Worm (Caenorhabditis elegans) whole organism, L4 larva: ENCODE measurements around the gene Y32G9A.2.

Experiments used
- D1046.2 ChIP-seq: fragments of 200-800 bp; sonication (Bioruptor generic); IDR thresholded peaks from 2 replicates; pipeline ENCODE4 v1.3.6; 2022; ENCODE audit warnings: missing genetic modification characterization, missing compliant biosample characterization
- F26F4.8 ChIP-seq: fragments of 200-800 bp; sonication (Bioruptor generic); conservative IDR thresholded peaks from 2 replicates; pipeline ENCODE4 v1.3.6; 2022; ENCODE audit warnings: missing genetic modification characterization, missing compliant biosample characterization
- F44E2.7 ChIP-seq: fragments of 200-800 bp; sonication (Bioruptor generic); IDR thresholded peaks from 2 replicates; pipeline ENCODE4 v2.1.2; 2022; ENCODE audit warnings: missing genetic modification characterization, missing compliant biosample characterization
- T20F7.1 ChIP-seq: fragments of 200-800 bp; sonication (Bioruptor generic); optimal IDR thresholded peaks from 2 replicates; lab custom pipeline; 2018; ENCODE audit warnings: mild to moderate bottlenecking, missing genetic modification characterization, missing compliant biosample characterization
- T26A8.4 ChIP-seq: fragments of 200-800 bp; sonication (Bioruptor generic); IDR thresholded peaks from 2 replicates; pipeline ENCODE4 v1.3.6; 2022; ENCODE audit warnings: missing genetic modification characterization, missing compliant biosample characterization
- Y5F2A.4 ChIP-seq: fragments of 200-800 bp; sonication (Bioruptor generic); optimal IDR thresholded peaks from 2 replicates; lab custom pipeline; 2018; ENCODE audit warnings: mild to moderate bottlenecking, missing genetic modification characterization, missing compliant biosample characterization
- aha-1 ChIP-seq: fragments of 150-350 bp; peaks from one replicate; lab custom pipeline; 2014; ENCODE audit warnings: missing biosample characterization, missing genetic modification characterization
- ama-1 ChIP-seq: fragments of 150-350 bp; optimal IDR thresholded peaks from 2 replicates; lab custom pipeline; 2014; ENCODE audit warnings: inconsistent platforms, mixed read lengths
- arid-1 ChIP-seq: fragments of 200-800 bp; sonication (Bioruptor generic); conservative IDR thresholded peaks from 2 replicates; pipeline ENCODE4 v1.3.6; 2022; ENCODE audit warnings: missing genetic modification reagents, missing genetic modification characterization, missing compliant biosample characterization
- attf-4 ChIP-seq: sonication (generic microtip); optimal IDR thresholded peaks from 3 replicates; lab custom pipeline; 2017; ENCODE audit warnings: missing biosample characterization, missing genetic modification characterization
- cey-2 ChIP-seq: sonication (generic microtip); optimal IDR thresholded peaks from 3 replicates; lab custom pipeline; 2017; ENCODE audit warnings: missing genetic modification characterization, mild to moderate bottlenecking, missing compliant biosample characterization, antibody characterized with exemption, borderline replicate concordance; ENCODE audit not compliant: insufficient read depth
- daf-8 ChIP-seq: fragments of 200-800 bp; sonication (Bioruptor generic); IDR thresholded peaks from 2 replicates; pipeline ENCODE4 v1.3.6; 2022; ENCODE audit warnings: missing genetic modification characterization, missing compliant biosample characterization
- dmd-6 ChIP-seq: fragments of 200-800 bp; sonication (Bioruptor generic); IDR thresholded peaks from 2 replicates; pipeline ENCODE4 v1.3.6; 2022; ENCODE audit warnings: missing genetic modification reagents, missing genetic modification characterization, missing compliant biosample characterization
- dmd-9 ChIP-seq: fragments of 200-800 bp; sonication (Bioruptor generic); IDR thresholded peaks from 2 replicates; pipeline ENCODE4 v1.3.6; 2022; ENCODE audit warnings: missing genetic modification reagents, missing genetic modification characterization, missing compliant biosample characterization
- dve-1 ChIP-seq: sonication (generic microtip); optimal IDR thresholded peaks from 2 replicates; lab custom pipeline; 2017; ENCODE audit warnings: antibody characterized with exemption, mild to moderate bottlenecking, missing genetic modification characterization, missing compliant biosample characterization; ENCODE audit not compliant: insufficient read depth
- lir-3 ChIP-seq: sonication (generic microtip); optimal IDR thresholded peaks from 2 replicates; lab custom pipeline; 2016; ENCODE audit warnings: mild to moderate bottlenecking, missing genetic modification characterization, missing compliant biosample characterization
- lsy-2 ChIP-seq, 2 experiments: fragments of 150-350 bp in 1 of 2; sonication (generic microtip) in 1 of 2; optimal IDR thresholded peaks; 2 replicates each; lab custom pipeline; 2014 to 2017; ENCODE audit warnings: missing biosample characterization in 2 of 2, missing genetic modification characterization in 2 of 2
- madf-9 ChIP-seq: fragments of 200-800 bp; sonication (Bioruptor generic); conservative IDR thresholded peaks from 2 replicates; pipeline ENCODE4 v1.3.6; 2022; ENCODE audit warnings: missing genetic modification reagents, missing genetic modification characterization, missing compliant biosample characterization
- mxl-2 ChIP-seq: fragments of 200-800 bp; sonication (Bioruptor generic); conservative IDR thresholded peaks from 2 replicates; pipeline ENCODE4 v1.3.6; 2022; ENCODE audit warnings: missing genetic modification reagents, missing genetic modification characterization, missing compliant biosample characterization
- nhr-102 ChIP-seq: sonication (generic microtip); optimal IDR thresholded peaks from 2 replicates; lab custom pipeline; 2016; ENCODE audit warnings: mild to moderate bottlenecking, missing genetic modification characterization, moderate library complexity, missing compliant biosample characterization
- nhr-25 ChIP-seq: sonication (generic microtip); optimal IDR thresholded peaks from 2 replicates; lab custom pipeline; 2017; ENCODE audit warnings: missing genetic modification characterization, mild to moderate bottlenecking, missing compliant biosample characterization, antibody characterized with exemption, moderate library complexity, borderline replicate concordance; ENCODE audit not compliant: insufficient read depth
- nhr-28 ChIP-seq: fragments of 150-350 bp; optimal IDR thresholded peaks from 2 replicates; lab custom pipeline; 2014; ENCODE audit warnings: missing biosample characterization, missing genetic modification characterization
- nhr-76 ChIP-seq: fragments of 150-350 bp; optimal IDR thresholded peaks from 2 replicates; lab custom pipeline; 2014; ENCODE audit warnings: missing biosample characterization, missing genetic modification characterization
- pqm-1 ChIP-seq: sonication (generic microtip); optimal IDR thresholded peaks from 2 replicates; lab custom pipeline; 2017; ENCODE audit warnings: missing biosample characterization, missing genetic modification characterization
- rbr-2 ChIP-seq: sonication (generic microtip); optimal IDR thresholded peaks from 2 replicates; lab custom pipeline; 2016; ENCODE audit warnings: missing genotype, missing genetic modification characterization, missing compliant biosample characterization
- skn-1 ChIP-seq: fragments of 150-350 bp; optimal IDR thresholded peaks from 2 replicates; lab custom pipeline; 2014; ENCODE audit warnings: missing biosample characterization, missing genetic modification characterization
- snpc-1.2 ChIP-seq: fragments of 200-800 bp; sonication (Bioruptor generic); IDR thresholded peaks from 2 replicates; pipeline ENCODE4 v1.3.6; 2022; ENCODE audit warnings: missing genetic modification reagents, missing genetic modification characterization, missing compliant biosample characterization
- unc-62 ChIP-seq, 3 experiments: fragments of 150-350 bp in 1 of 3; sonication (generic microtip); optimal IDR thresholded peaks in 2 of 3; peaks in 1 of 3; 1 replicate in 1 of 3; 2 replicates in 2 of 3; lab custom pipeline; 2014 to 2017; ENCODE audit warnings: missing biosample characterization in 3 of 3, missing genetic modification characterization in 3 of 3, missing genetic modification reagents in 3 of 3, missing genotype in 1 of 3
- zip-11 ChIP-seq: fragments of 200-800 bp; sonication (Bioruptor generic); IDR thresholded peaks from 2 replicates; pipeline ENCODE4 v1.3.6; 2022; ENCODE audit warnings: missing genetic modification characterization, missing compliant biosample characterization
- ztf-11 ChIP-seq: fragments of 150-350 bp; optimal IDR thresholded peaks from 2 replicates; lab custom pipeline; 2014; ENCODE audit warnings: missing biosample characterization, missing genetic modification characterization

Gene Y32G9A.2

DNA sequence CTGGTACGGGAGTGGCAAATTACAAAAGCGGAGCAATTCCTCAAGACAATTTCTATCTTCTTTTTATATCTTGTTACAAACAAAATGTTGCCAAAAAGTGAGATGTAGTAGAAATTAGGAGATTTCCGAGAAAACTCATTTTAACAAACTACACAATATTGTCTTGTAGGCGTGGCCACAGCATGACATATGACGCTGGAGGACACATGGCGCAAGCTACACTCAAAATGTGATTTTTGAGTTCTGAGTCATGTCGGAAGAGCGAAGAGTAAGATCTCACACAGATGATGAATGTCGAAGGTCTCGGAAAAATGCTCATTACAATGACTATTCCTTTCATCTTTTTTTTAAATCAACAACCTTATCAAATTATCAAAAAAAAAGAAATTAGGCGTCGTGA lies 43.1 kb downstream of the Y32G9A.2 start, which contains the start of gene Y40B10B.1:
Gene Y40B10B.1, minus strand, starts transcription at position 101 of the 400 bp plus-strand sequence.
- TF ChIP-seq nhr-102 (tag; lab: Kevin White, UChicago) (no peak), zip-11 (no peak), mxl-2 (GFP tag; lab: Robert Waterston, UW) (no peak), ztf-11 (no peak), pqm-1 (tag; lab: Kevin White, UChicago) (no peak), dve-1 (tag; lab: Kevin White, UChicago) (no peak), madf-9 (GFP tag; lab: Robert Waterston, UW) (no peak), unc-62 (GFP tag; optimal IDR thresholded peaks at IDR 0.05 in 1 of 2; lab: Kevin White, UChicago) (peak in 1 of 2 experiments; percentile 21), unc-62 (tag; optimal IDR thresholded peaks at IDR 0.05; lab: Kevin White, UChicago) (no peak), dmd-9 (GFP tag; lab: Robert Waterston, UW) (no peak)
- TF ChIP-seq, all 104 proteins: peak for 1

ce11 chrV:1964806-1965205 lies 46.5 kb downstream of the Y32G9A.2 start, which contains the start of gene srj-15:
TSS of gene srj-15 (minus strand) at chrV:1964906.
- no peak for TF ChIP-seq T26A8.4 (GFP tag; lab: Robert Waterston, UW)
- no peak for TF ChIP-seq F44E2.7
- TF ChIP-seq rbr-2: no peak
- TF ChIP-seq daf-8: no peak
- TF ChIP-seq lsy-2 (tag; optimal IDR thresholded peaks at IDR 0.05; lab: Kevin White, UChicago): no peak
- no peak for TF ChIP-seq D1046.2 (GFP tag; lab: Robert Waterston, UW)
- TF ChIP-seq, all 104 proteins: peak for 0

- TF ChIP-seq attf-4 (tag; lab: Kevin White, UChicago): no peak
- peak; percentile 11 for TF ChIP-seq nhr-28 (tag; lab: Kevin White, UChicago)
- peak; percentile 37; the same call in 1 of the 2 replicates for TF ChIP-seq dmd-6 (GFP tag; lab: Robert Waterston, UW)
- peak; percentile 49 for TF ChIP-seq aha-1 (tag; lab: Kevin White, UChicago)
- no peak for TF ChIP-seq skn-1 (tag; lab: Kevin White, UChicago)
- peak; percentile 39 for TF ChIP-seq nhr-76 (tag; lab: Kevin White, UChicago)
- TF ChIP-seq, all 104 proteins: peak for 4
Measured at ce11 chrV:1966962-1967361, 48.7 kb downstream of the Y32G9A.2 start.

ce11 chrV:1968809-1969208 lies 50.5 kb downstream of the Y32G9A.2 start:
- TF ChIP-seq nhr-25 (no peak), arid-1 (GFP tag; lab: Robert Waterston, UW) (no peak), aha-1 (tag; lab: Kevin White, UChicago) (peak; percentile 59), cey-2 (tag; lab: Kevin White, UChicago) (no peak), snpc-1.2 (GFP tag; lab: Robert Waterston, UW) (no peak), D1046.2 (GFP tag; lab: Robert Waterston, UW) (no peak), Y5F2A.4 (no peak), lir-3 (tag; lab: Kevin White, UChicago) (no peak), madf-9 (GFP tag; lab: Robert Waterston, UW) (no peak)

- TF ChIP-seq ama-1 (lab: Kevin White, UChicago): no peak
- TF ChIP-seq F26F4.8 (GFP tag; lab: Robert Waterston, UW): no peak
- TF ChIP-seq unc-62 (GFP tag; optimal IDR thresholded peaks at IDR 0.05 in 1 of 2; lab: Kevin White, UChicago): peak in 1 of 2 experiments; percentile 41
- no peak for TF ChIP-seq unc-62 (tag; optimal IDR thresholded peaks at IDR 0.05; lab: Kevin White, UChicago)
Measured at ce11 chrV:1969228-1969627, 50.9 kb downstream of the Y32G9A.2 start, which contains the start of gene acs-3. TSS of gene acs-3 (plus strand) at chrV:1969528.

DNA sequence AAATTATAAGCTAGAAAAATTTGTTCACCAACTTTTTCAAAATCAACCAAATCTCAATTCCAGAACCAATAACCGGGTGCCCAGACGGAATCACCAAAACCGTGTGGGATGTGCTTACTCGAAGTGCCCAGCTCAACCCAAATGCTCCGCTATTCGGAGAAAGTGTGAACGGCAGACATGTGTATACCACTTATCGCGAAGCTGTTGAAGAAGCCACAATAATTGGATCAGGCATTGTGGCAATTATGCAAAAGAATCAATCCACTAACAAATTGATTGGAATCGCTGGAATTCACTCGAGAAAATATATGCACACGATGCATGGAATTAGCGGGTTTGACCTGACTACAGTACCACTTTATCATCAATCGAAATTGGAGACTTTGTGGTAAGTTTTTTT lies 51.4 kb downstream of the Y32G9A.2 start:
- TF ChIP-seq mxl-2 (GFP tag; lab: Robert Waterston, UW) (no peak), T20F7.1 (GFP tag; lab: Kevin White, UChicago) (no peak), unc-62 (GFP tag; optimal IDR thresholded peaks at IDR 0.05 in 1 of 2; lab: Kevin White, UChicago) (peak in 1 of 2 experiments; percentile 95), unc-62 (tag; optimal IDR thresholded peaks at IDR 0.05; lab: Kevin White, UChicago) (no peak)
